Worm (Caenorhabditis elegans) whole organism, L4/young adult: ENCODE results near the gene chch-3.

ENCODE experiments used
- W03F9.2 ChIP-seq: fragments of 150-350 bp; optimal IDR thresholded peaks from 2 replicates; lab custom pipeline; 2014; ENCODE audit warnings: missing biosample characterization, missing genetic modification characterization
- dao-5 ChIP-seq: sonication (generic microtip); optimal IDR thresholded peaks from 2 replicates; lab custom pipeline; 2016; ENCODE audit warnings: missing genotype, missing genetic modification characterization, moderate library complexity, missing compliant biosample characterization
- him-1 ChIP-seq: sonication (generic microtip); optimal IDR thresholded peaks from 2 replicates; lab custom pipeline; 2016; ENCODE audit warnings: missing genotype, missing genetic modification reagents, missing genetic modification characterization, missing compliant biosample characterization

The chch-3 gene

DNA sequence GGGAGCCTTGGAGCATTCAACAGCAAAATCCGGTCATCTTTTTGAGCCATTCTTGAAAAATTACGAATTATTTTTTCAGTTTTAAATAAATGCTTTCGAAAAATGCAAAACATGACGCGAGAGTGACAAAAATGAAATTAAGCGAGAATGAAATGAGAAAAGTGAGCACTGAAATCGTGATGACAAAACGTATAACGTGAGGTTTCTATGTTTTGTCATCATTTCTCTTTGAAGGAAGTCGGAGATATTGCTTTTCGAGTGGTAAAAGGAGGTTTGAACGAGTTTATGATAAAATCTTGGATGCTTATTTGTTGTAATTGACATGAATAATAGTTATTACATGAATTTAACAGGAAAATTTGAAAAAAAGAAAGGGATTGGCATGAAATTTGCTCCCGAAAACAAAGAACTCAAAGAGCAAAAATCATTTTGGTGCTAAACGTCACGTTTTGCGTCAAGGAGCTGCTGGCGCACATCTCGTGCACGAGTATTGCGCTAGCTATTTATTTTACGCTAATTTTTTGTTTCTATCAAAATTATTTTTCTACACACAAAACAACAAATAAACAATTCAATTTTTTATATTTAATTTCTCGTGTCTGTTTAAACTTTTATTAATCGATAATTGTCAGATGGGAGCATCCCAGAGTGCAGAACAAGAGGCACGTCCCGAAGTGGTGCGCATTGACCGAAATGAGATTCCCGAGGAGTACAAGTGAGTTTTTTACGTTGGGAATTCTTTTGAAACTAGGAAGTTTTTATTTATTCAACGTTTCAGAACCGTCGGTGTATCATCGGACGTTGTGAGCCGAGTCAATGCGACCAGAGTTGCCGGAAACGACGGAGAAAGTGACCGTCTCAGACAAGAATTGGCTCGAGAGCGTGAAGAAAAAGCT, at the start of gene chch-3, which contains the start of gene gss-1:
TSS of gene chch-3 (plus strand) at position 633 of the 896 bp plus-strand sequence.
TSS of gene gss-1 (minus strand) at position 51 of the 896 bp plus-strand sequence.
- peak; percentile 81 for TF ChIP-seq W03F9.2 (tag; lab: Kevin White, UChicago)
- TF ChIP-seq him-1 (tag; lab: Kevin White, UChicago) = no peak
- TF ChIP-seq dao-5 = no peak

- TF ChIP-seq W03F9.2 (tag; lab: Kevin White, UChicago) (no peak), dao-5 (no peak), him-1 (tag; lab: Kevin White, UChicago) (no peak)
Observed at ce11 chrII:9369394-9369793, 47.4 kb upstream of the chch-3 start.

DNA sequence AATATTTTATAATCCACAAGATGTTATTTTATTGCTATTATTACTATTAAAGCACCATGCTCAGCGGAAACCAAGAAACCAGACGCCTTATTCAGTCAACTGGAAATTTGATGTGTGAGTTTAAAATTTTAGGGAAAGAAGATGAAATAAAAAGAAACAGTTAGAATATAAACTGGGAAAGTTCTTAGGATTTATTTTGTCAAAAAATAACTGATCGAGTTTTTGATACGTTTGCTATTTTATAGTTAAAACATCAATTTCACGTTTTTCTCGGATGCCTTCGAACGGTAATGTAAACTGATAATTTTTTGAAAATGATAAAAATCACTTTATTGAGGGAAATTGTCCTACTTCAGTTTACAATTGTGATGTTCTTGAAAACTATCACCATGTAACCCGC, 44.4 kb upstream of the chch-3 start, which contains the start of gene C06C3.3:
TSS of gene C06C3.3 (minus strand) at position 101 of the 400 bp plus-strand sequence.
- TF ChIP-seq W03F9.2 (tag; lab: Kevin White, UChicago) (no peak), dao-5 (no peak)

ce11 chrII:9372991-9373390, 43.8 kb upstream of the chch-3 start, which contains the start of gene C06C3.4:
TSS of gene C06C3.4 (plus strand) at chrII:9373291.
- no peak for TF ChIP-seq dao-5

ce11 chrII:9374807-9375206, 42.0 kb upstream of the chch-3 start, which contains the start of gene C06C3.12:
TSS of gene C06C3.12 (plus strand) at chrII:9375107.
- no peak for TF ChIP-seq W03F9.2 (tag; lab: Kevin White, UChicago)
- no peak for TF ChIP-seq dao-5
- TF ChIP-seq him-1 (tag; lab: Kevin White, UChicago) = no peak

DNA sequence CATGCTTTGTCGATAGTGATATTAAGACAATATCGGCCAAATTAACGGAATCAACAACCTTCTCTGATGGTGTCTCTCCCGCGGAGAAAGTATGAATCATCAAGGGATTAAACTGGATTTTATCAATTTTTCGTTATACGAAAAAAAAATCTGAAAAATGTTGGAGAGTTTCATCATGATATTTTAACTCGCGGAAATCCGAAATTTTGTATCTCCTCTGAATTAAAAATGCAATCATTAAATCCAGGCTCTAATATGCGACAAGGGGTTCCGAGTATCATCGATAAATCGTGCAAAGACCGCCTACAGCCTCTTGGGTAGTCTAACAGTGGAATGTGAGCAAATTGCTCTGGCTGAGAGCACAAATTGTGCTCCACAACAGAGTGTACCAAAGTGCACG, 39.7 kb upstream of the chch-3 start, which contains the start of gene C06C3.10:
TSS of gene C06C3.10 (minus strand) at position 101 of the 400 bp plus-strand sequence.
- TF ChIP-seq him-1 (tag; lab: Kevin White, UChicago) (no peak), dao-5 (no peak), W03F9.2 (tag; lab: Kevin White, UChicago) (no peak)

DNA sequence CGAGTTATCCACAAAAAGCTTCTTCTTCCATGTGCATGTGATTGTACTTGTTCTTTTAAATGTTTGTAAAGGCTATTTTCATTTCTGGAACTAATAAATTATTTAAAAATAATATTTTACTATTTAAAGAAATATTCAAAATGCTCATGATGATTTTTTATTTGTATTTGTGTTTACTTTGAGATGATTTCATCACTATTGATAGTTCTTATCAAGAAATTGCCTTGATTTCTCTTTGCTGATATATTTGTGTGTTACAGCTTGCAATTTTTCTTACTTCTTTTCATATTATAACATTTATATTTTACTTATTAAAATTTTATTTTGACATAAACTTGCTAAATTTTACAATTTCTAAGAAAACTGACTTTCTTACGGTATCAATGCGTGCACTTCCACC, 38.6 kb upstream of the chch-3 start:
- TF ChIP-seq dao-5 (no peak), W03F9.2 (tag; lab: Kevin White, UChicago) (no peak), him-1 (tag; lab: Kevin White, UChicago) (no peak)

- TF ChIP-seq him-1 (tag; lab: Kevin White, UChicago) = no peak
Observed at ce11 chrII:9379796-9380195, 37.0 kb upstream of the chch-3 start, which contains the start of gene srh-48. TSS of gene srh-48 (plus strand) at chrII:9380096.

DNA sequence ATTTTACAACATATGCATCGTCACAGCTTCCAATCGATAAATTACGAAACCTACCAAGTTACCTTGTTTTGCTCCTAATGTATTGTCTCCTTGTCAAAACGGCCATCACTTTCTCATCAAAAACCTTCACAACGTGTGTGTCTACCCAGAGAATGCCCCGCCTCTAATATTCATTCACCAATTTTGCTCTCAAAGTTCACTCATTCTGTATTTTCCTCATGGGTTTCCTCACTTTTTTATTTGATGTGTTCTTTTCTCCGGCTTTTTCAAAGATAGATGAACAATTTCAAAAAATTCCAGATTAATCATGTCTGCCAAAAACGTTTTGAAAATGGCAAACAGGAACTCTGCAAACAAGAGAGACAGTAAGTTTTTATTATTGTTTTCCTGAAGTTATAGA, 31.6 kb upstream of the chch-3 start, which contains the start of gene C06C3.7:
TSS of gene C06C3.7 (plus strand) at position 301 of the 400 bp plus-strand sequence.
- TF ChIP-seq W03F9.2 (tag; lab: Kevin White, UChicago) (no peak), him-1 (tag; lab: Kevin White, UChicago) (no peak), dao-5 (no peak)

- TF ChIP-seq dao-5 (no peak), W03F9.2 (tag; lab: Kevin White, UChicago) (no peak), him-1 (tag; lab: Kevin White, UChicago) (no peak)
Observed at ce11 chrII:9392724-9393123, 24.1 kb upstream of the chch-3 start, which contains the start of gene lido-17. TSS of gene lido-17 (minus strand) at chrII:9392824.

- TF ChIP-seq W03F9.2 (tag; lab: Kevin White, UChicago) = no peak
- TF ChIP-seq him-1 (tag; lab: Kevin White, UChicago) = no peak
- no peak for TF ChIP-seq dao-5
Observed at ce11 chrII:9397496-9397895, 19.3 kb upstream of the chch-3 start, which contains the start of gene Y51B9A.9. TSS of gene Y51B9A.9 (minus strand) at chrII:9397596.

- TF ChIP-seq him-1 (tag; lab: Kevin White, UChicago) (no peak), W03F9.2 (tag; lab: Kevin White, UChicago) (no peak), dao-5 (no peak)
Observed at ce11 chrII:9398370-9398901, 18.4 kb upstream of the chch-3 start, which contains the start of the genes Y51B9A.14 and Y51B9A.8. TSS of gene Y51B9A.14 (minus strand) at chrII:9398470. TSS of gene Y51B9A.8 (plus strand) at chrII:9398851.

DNA sequence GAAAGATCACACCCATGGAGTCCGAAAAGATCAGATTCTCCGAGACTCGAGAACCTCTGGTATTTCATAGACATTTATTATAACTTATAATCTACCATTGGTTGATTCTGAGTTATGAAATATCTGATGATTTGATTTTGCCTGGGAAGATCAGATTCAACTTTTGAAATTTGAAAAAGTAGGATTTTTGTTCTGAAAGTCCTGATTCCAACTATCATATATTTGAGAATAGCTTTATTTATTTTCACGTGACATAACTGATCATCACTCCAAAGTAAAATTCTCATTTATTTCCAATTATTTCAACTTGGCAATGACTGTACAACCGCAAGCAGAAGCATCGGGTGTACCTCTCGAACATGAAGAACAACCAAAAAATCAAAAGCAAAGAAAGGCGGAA, 17.1 kb upstream of the chch-3 start, which contains the start of gene Y51B9A.7:
TSS of gene Y51B9A.7 (plus strand) at position 301 of the 400 bp plus-strand sequence.
- TF ChIP-seq dao-5 (no peak), him-1 (tag; lab: Kevin White, UChicago) (no peak), W03F9.2 (tag; lab: Kevin White, UChicago) (no peak)

DNA sequence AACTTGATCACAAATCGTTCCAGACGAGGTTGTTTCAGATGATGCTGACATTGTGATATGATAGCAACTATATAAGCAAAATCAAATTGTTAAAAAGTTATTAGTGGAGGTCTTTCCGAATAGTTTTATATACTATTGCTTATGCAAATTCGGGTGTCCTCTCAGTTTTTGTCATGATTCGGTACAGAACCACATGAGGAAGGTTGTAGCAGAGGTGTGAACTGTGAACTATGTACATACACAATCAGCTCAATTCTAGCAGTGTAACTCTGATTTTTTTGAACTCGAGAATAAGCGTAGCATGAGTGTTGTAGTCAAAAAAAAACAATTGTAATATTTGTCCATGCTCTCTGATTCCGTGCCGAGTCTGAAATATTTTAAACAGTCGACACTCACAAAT, 13.7 kb upstream of the chch-3 start, which contains the start of gene Y51B9A.6:
TSS of gene Y51B9A.6 (minus strand) at position 101 of the 400 bp plus-strand sequence.
- TF ChIP-seq him-1 (tag; lab: Kevin White, UChicago) = no peak
- no peak for TF ChIP-seq W03F9.2 (tag; lab: Kevin White, UChicago)
- no peak for TF ChIP-seq dao-5
